Fruit fly (Drosophila melanogaster) whole organism, embryonic: Measurements from ENCODE around the gene CG16789.

ENCODE experiments used
- Ada2b ChIP-seq: fragments of 200-800 bp; sonication (Bioruptor generic); IDR thresholded peaks from 2 replicates; pipeline ENCODE4 v1.3.6; 2022; ENCODE audit warnings: missing biosample characterization, missing genetic modification characterization
- C15 ChIP-seq: fragments of 200-800 bp; sonication (Bioruptor generic); IDR thresholded peaks from 3 replicates; pipeline ENCODE4 v1.3.6; 2022; ENCODE audit warnings: missing biosample characterization, missing genetic modification characterization
- CG10147 ChIP-seq: fragments of 200-800 bp; sonication (Bioruptor generic); optimal IDR thresholded peaks from 2 replicates; lab custom pipeline; 2019; ENCODE audit warnings: missing biosample characterization, mild to moderate bottlenecking, missing genetic modification characterization, moderate library complexity
- CG1024 ChIP-seq: fragments of 200-800 bp; sonication (Bioruptor generic); IDR thresholded peaks from 2 replicates; pipeline ENCODE4 v1.3.6; 2022; ENCODE audit warnings: missing biosample characterization, missing genetic modification characterization
- CG11085 ChIP-seq: fragments of 200-800 bp; sonication (Bioruptor generic); IDR thresholded peaks from 2 replicates; pipeline ENCODE4 v1.3.6; 2022; ENCODE audit warnings: missing biosample characterization, missing genetic modification characterization
- CG11723 ChIP-seq: fragments of 200-800 bp; sonication (Bioruptor generic); optimal IDR thresholded peaks from 2 replicates; lab custom pipeline; 2017; ENCODE audit warnings: missing biosample characterization, mild to moderate bottlenecking, missing genetic modification characterization
- CG14860 ChIP-seq: fragments of 200-800 bp; sonication (Bioruptor generic); IDR thresholded peaks from 3 replicates; pipeline ENCODE4 v1.3.6; 2022; ENCODE audit warnings: missing biosample characterization, missing genetic modification characterization; ENCODE audit not compliant: partially characterized antibody
- CG14965 ChIP-seq: fragments of 200-800 bp; sonication (Bioruptor generic); optimal IDR thresholded peaks from 2 replicates; lab custom pipeline; 2016; ENCODE audit warnings: missing biosample characterization, missing genetic modification characterization, borderline replicate concordance
- CG2120 ChIP-seq: fragments of 200-800 bp; sonication (Bioruptor generic); optimal IDR thresholded peaks from 3 replicates; lab custom pipeline; 2016; ENCODE audit warnings: missing biosample characterization, missing genetic modification characterization
- CG2875 ChIP-seq: fragments of 200-800 bp; sonication (Bioruptor generic); optimal IDR thresholded peaks from 2 replicates; lab custom pipeline; 2017; ENCODE audit warnings: missing biosample characterization, mild to moderate bottlenecking, missing genetic modification characterization, missing genetic modification reagents
- CG3065 ChIP-seq: fragments of 200-800 bp; sonication (Bioruptor generic); optimal IDR thresholded peaks from 2 replicates; lab custom pipeline; 2016; ENCODE audit warnings: missing biosample characterization, missing genetic modification characterization
- CG4282 ChIP-seq: fragments of 200-800 bp; sonication (Bioruptor generic); optimal IDR thresholded peaks from 2 replicates; lab custom pipeline; 2016; ENCODE audit warnings: missing biosample characterization, missing genetic modification characterization
- CG4617 ChIP-seq: fragments of 200-800 bp; sonication (Bioruptor generic); optimal IDR thresholded peaks from 3 replicates; lab custom pipeline; 2016; ENCODE audit warnings: missing biosample characterization, missing genetic modification characterization, borderline replicate concordance
- CG4730 ChIP-seq: fragments of 200-800 bp; sonication (Bioruptor generic); IDR thresholded peaks from 2 replicates; pipeline ENCODE4 v1.3.6; 2022; ENCODE audit warnings: missing biosample characterization, missing genetic modification characterization
- CG8290 ChIP-seq, 3 experiments: fragments of 200-800 bp; sonication (Bioruptor generic); optimal IDR thresholded peaks; 2 replicates each; lab custom pipeline; 2016 to 2019; ENCODE audit warnings: missing biosample characterization in 3 of 3, missing genetic modification characterization in 3 of 3, mild to moderate bottlenecking in 2 of 3, moderate library complexity in 1 of 3
- CG9797 ChIP-seq: fragments of 200-800 bp; sonication (Bioruptor generic); optimal IDR thresholded peaks from 3 replicates; lab custom pipeline; 2018; ENCODE audit warnings: missing biosample characterization, mild to moderate bottlenecking, missing genetic modification characterization
- E2f1 ChIP-seq: fragments of 200-800 bp; sonication (Bioruptor generic); IDR thresholded peaks from 2 replicates; pipeline ENCODE4 v1.3.6; 2022; ENCODE audit warnings: missing biosample characterization, missing genetic modification characterization
- Jarid2 ChIP-seq: fragments of 200-800 bp; sonication (Bioruptor generic); optimal IDR thresholded peaks from 3 replicates; lab custom pipeline; 2017; ENCODE audit warnings: mild to moderate bottlenecking, missing biosample characterization, missing genetic modification reagents, missing genetic modification characterization
- Lhr ChIP-seq: fragments of 200-800 bp; sonication (Bioruptor generic); optimal IDR thresholded peaks from 3 replicates; lab custom pipeline; 2017; ENCODE audit warnings: mild to moderate bottlenecking, missing biosample characterization, missing genetic modification reagents, missing genetic modification characterization
- MESR4 ChIP-seq: fragments of 200-800 bp; sonication (Bioruptor generic); optimal IDR thresholded peaks from 2 replicates; lab custom pipeline; 2018; ENCODE audit warnings: missing biosample characterization, mild to moderate bottlenecking, missing genetic modification characterization, moderate library complexity
- Med ChIP-seq: fragments of 200-800 bp; sonication (Bioruptor generic); peaks from one replicate; lab custom pipeline; 2016; ENCODE audit warnings: missing biosample characterization, missing genetic modification characterization, mild to moderate bottlenecking, inconsistent platforms, moderate library complexity
- Meics ChIP-seq: fragments of 200-800 bp; sonication (Bioruptor generic); optimal IDR thresholded peaks from 2 replicates; lab custom pipeline; 2017; ENCODE audit warnings: missing biosample characterization, mild to moderate bottlenecking, missing genetic modification characterization
- Optix ChIP-seq: fragments of 200-800 bp; sonication (Bioruptor generic); IDR thresholded peaks from 3 replicates; pipeline ENCODE4 v1.3.6; 2022; ENCODE audit warnings: missing biosample characterization, missing genetic modification characterization
- Poxn ChIP-seq: fragments of 200-800 bp; sonication (Bioruptor generic); IDR thresholded peaks from 2 replicates; pipeline ENCODE4 v1.3.6; 2022; ENCODE audit warnings: missing biosample characterization, missing genetic modification characterization
- al ChIP-seq: fragments of 200-800 bp; sonication (Bioruptor generic); IDR thresholded peaks from 2 replicates; pipeline ENCODE4 v1.3.6; 2022; ENCODE audit warnings: missing biosample characterization, missing genetic modification characterization
- ato ChIP-seq: fragments of 200-800 bp; sonication (Bioruptor generic); IDR thresholded peaks from 2 replicates; pipeline ENCODE4 v1.3.6; 2022; ENCODE audit warnings: missing biosample characterization, missing genetic modification characterization; ENCODE audit not compliant: partially characterized antibody
- az2 ChIP-seq: fragments of 200-800 bp; sonication (Bioruptor generic); optimal IDR thresholded peaks from 3 replicates; lab custom pipeline; 2016; ENCODE audit warnings: missing biosample characterization, missing genetic modification characterization
- cg ChIP-seq: fragments of 200-800 bp; sonication (Bioruptor generic); optimal IDR thresholded peaks from 3 replicates; lab custom pipeline; 2019; ENCODE audit warnings: missing biosample characterization, mild to moderate bottlenecking, missing genetic modification characterization, moderate library complexity
- chn ChIP-seq: fragments of 200-800 bp; sonication (Bioruptor generic); optimal IDR thresholded peaks from 2 replicates; lab custom pipeline; 2016; ENCODE audit warnings: missing biosample characterization, missing genetic modification characterization
- dati ChIP-seq: fragments of 200-800 bp; sonication (Bioruptor generic); IDR thresholded peaks from 2 replicates; pipeline ENCODE4 v1.3.6; 2022; ENCODE audit warnings: missing biosample characterization, missing genetic modification characterization
- dimm ChIP-seq: fragments of 200-800 bp; sonication (Bioruptor generic); IDR thresholded peaks from 2 replicates; pipeline ENCODE4 v1.3.6; 2022; ENCODE audit warnings: missing biosample characterization, missing genetic modification characterization
- disco-r ChIP-seq: fragments of 200-800 bp; sonication (Bioruptor generic); optimal IDR thresholded peaks from 2 replicates; lab custom pipeline; 2016; ENCODE audit warnings: missing biosample characterization, missing genetic modification characterization
- dysf ChIP-seq: fragments of 200-800 bp; sonication (Bioruptor generic); IDR thresholded peaks from 3 replicates; pipeline ENCODE4 v1.3.6; 2022; ENCODE audit warnings: missing biosample characterization, missing genetic modification characterization
- emc ChIP-seq: fragments of 200-800 bp; sonication (Bioruptor generic); optimal IDR thresholded peaks from 2 replicates; lab custom pipeline; 2016; ENCODE audit warnings: missing biosample characterization, missing genetic modification characterization
- eve ChIP-seq, 2 experiments: fragments of >200 bp; optimal IDR thresholded peaks; 2 replicates each; lab custom pipeline; 2017; ENCODE audit warnings: missing biosample characterization in 2 of 2, missing genetic modification characterization in 2 of 2
- fd102C ChIP-seq: fragments of 200-800 bp; sonication (Bioruptor generic); optimal IDR thresholded peaks from 2 replicates; lab custom pipeline; 2018; ENCODE audit warnings: missing biosample characterization, mild to moderate bottlenecking, missing genetic modification characterization, moderate library complexity
- hth ChIP-seq: fragments of >200 bp; optimal IDR thresholded peaks from 2 replicates; lab custom pipeline; 2017; ENCODE audit warnings: inconsistent platforms
- kah ChIP-seq: fragments of 200-800 bp; sonication (Bioruptor generic); optimal IDR thresholded peaks from 2 replicates; lab custom pipeline; 2018; ENCODE audit warnings: missing biosample characterization, mild to moderate bottlenecking, missing genetic modification characterization
- ken ChIP-seq: fragments of 200-800 bp; sonication (Bioruptor generic); IDR thresholded peaks from 3 replicates; pipeline ENCODE4 v1.3.6; 2022; ENCODE audit warnings: missing biosample characterization, missing genetic modification characterization
- phol ChIP-seq: fragments of 200-800 bp; sonication (Bioruptor generic); optimal IDR thresholded peaks from 3 replicates; lab custom pipeline; 2018; ENCODE audit warnings: missing biosample characterization, mild to moderate bottlenecking, missing genetic modification characterization, moderate library complexity
- psq ChIP-seq: fragments of 200-800 bp; sonication (Bioruptor generic); optimal IDR thresholded peaks from 2 replicates; lab custom pipeline; 2017; ENCODE audit warnings: missing biosample characterization, missing genetic modification characterization
- sens-2 ChIP-seq: fragments of 200-800 bp; sonication (Bioruptor generic); IDR thresholded peaks from 2 replicates; pipeline ENCODE4 v1.3.6; 2022; ENCODE audit warnings: missing biosample characterization, missing genetic modification characterization
- sim ChIP-seq: fragments of 200-800 bp; sonication (Bioruptor generic); IDR thresholded peaks from 2 replicates; pipeline ENCODE4 v1.3.6; 2022; ENCODE audit warnings: missing biosample characterization, missing genetic modification characterization
- sisA ChIP-seq: fragments of 200-800 bp; sonication (Bioruptor generic); IDR thresholded peaks from 2 replicates; pipeline ENCODE4 v1.3.6; 2022; ENCODE audit warnings: missing biosample characterization, missing genetic modification characterization
- toy ChIP-seq: fragments of 200-800 bp; sonication (Bioruptor generic); IDR thresholded peaks from 2 replicates; pipeline ENCODE4 v1.3.6; 2022; ENCODE audit warnings: missing biosample characterization, missing genetic modification characterization
- tx ChIP-seq: fragments of 200-800 bp; sonication (Bioruptor generic); optimal IDR thresholded peaks from 2 replicates; lab custom pipeline; 2016; ENCODE audit warnings: missing biosample characterization, missing genetic modification characterization
- unpg ChIP-seq: fragments of 200-800 bp; sonication (Bioruptor generic); optimal IDR thresholded peaks from 3 replicates; lab custom pipeline; 2018; ENCODE audit warnings: missing biosample characterization, mild to moderate bottlenecking, missing genetic modification characterization, moderate library complexity
- usp ChIP-seq: fragments of >200 bp; optimal IDR thresholded peaks from 2 replicates; lab custom pipeline; 2017; ENCODE audit warnings: missing biosample characterization, missing genetic modification characterization
- z ChIP-seq: fragments of 200-800 bp; sonication (Bioruptor generic); IDR thresholded peaks from 3 replicates; pipeline ENCODE4 v1.3.6; 2022; ENCODE audit warnings: missing biosample characterization, missing genetic modification characterization

The CG16789 gene

DNA sequence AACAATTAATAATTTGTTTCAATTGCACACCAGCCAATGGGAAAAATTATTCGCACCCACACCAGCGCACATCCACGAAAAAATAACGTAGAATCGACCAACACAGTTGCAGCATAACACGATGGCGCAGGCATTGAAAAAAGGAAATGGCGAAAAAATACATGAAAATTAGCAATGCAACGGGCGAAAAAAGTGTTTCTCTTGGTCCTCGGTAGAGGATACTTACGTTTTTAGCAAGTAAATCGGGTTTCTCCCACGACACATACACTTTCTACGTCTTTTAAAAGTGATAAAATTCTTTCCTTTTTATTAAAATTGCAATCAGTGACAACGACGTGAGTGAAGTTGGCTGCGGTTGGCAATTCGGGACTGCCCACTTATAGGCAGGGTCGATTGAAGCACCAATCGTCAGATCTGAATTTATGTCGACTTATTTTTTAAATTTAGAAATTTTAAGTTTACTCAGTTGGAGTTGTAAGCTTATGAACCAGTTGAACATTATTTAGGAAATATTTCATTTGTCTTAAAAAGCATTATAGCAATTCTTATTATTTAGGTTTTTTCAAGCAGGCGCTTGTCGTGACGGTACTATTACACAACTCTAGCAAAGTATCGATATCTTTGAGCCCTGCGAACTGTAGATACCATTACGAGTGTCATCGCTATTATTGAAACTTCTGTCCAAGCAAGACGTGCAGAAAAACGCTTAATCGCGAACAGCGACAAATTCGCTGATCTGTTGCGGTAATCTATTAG lies 11.6 kb downstream of the CG16789 start, which contains the start of the genes Kap-alpha3 and Son (continued):
- TF ChIP-seq CG14965 (GFP tag; lab: Kevin White, UChicago) (peak; percentile 62), CG14860 (peak; percentile 81), CG2875 (GFP tag; lab: Kevin White, UChicago) (peak; percentile 86), CG10147 (peak; percentile 90), disco-r (peak; percentile 87), fd102C (GFP tag; lab: Kevin White, UChicago) (peak; percentile 91), psq (peak; percentile 79), CG4730 (peak; percentile 82), CG3065 (GFP tag; lab: Kevin White, UChicago) (peak; percentile 83), Meics (GFP tag; lab: Kevin White, UChicago) (peak; percentile 95), CG4617 (GFP tag; lab: Kevin White, UChicago) (peak; percentile 87), ato (GFP tag; lab: Robert Waterston, UW) (no peak), Lhr (peak; percentile 93), emc (GFP tag; lab: Kevin White, UChicago) (peak; percentile 89), az2 (GFP tag; lab: Kevin White, UChicago) (peak; percentile 83), sisA (GFP tag; lab: Robert Waterston, UW) (peak; percentile 82), Poxn (GFP tag; lab: Robert Waterston, UW) (peak; percentile 69), unpg (GFP tag; lab: Kevin White, UChicago) (peak; percentile 82), CG11723 (GFP tag; lab: Kevin White, UChicago) (peak; percentile 93), eve (GFP tag; optimal IDR thresholded peaks at IDR 0.05; lab: Kevin White, UChicago) (no peak), Med (GFP tag; lab: Kevin White, UChicago) (peak; percentile 99), kah (GFP tag; lab: Kevin White, UChicago) (peak; percentile 85), dati (peak; percentile 74), chn (GFP tag; lab: Kevin White, UChicago) (peak; percentile 93), CG1024 (GFP tag; lab: Robert Waterston, UW) (peak; percentile 85), z (no peak), Ada2b (peak; percentile 76), sim (GFP tag; lab: Robert Waterston, UW) (peak; percentile 58), E2f1 (GFP tag; lab: Robert Waterston, UW) (no peak; the same call in none of the 2 replicates), C15 (peak; percentile 80; the same call in 2 of the 3 replicates), al (GFP tag; lab: Robert Waterston, UW) (peak; percentile 88), dimm (GFP tag; lab: Robert Waterston, UW) (peak; percentile 64; the same call in 1 of the 2 replicates), Optix (GFP tag; lab: Robert Waterston, UW) (peak; percentile 86), phol (peak; percentile 95), usp (no peak), cg (GFP tag; lab: Kevin White, UChicago) (peak; percentile 82), CG2120 (GFP tag; lab: Kevin White, UChicago) (peak; percentile 93), CG4282 (peak; percentile 87), MESR4 (GFP tag; lab: Kevin White, UChicago) (peak; percentile 93), tx (GFP tag; lab: Kevin White, UChicago) (peak; percentile 82), sens-2 (peak; percentile 94), Jarid2 (GFP tag; lab: Kevin White, UChicago) (peak; percentile 80), CG11085 (GFP tag; lab: Robert Waterston, UW) (peak; percentile 93), CG9797 (GFP tag; lab: Kevin White, UChicago) (peak; percentile 73), ken (GFP tag; lab: Robert Waterston, UW) (peak; percentile 91), CG8290 (GFP tag; optimal IDR thresholded peaks at IDR 0.05; lab: Kevin White, UChicago) (peak; percentile 79), CG8290 (tag; optimal IDR thresholded peaks at IDR 0.05; lab: Kevin White, UChicago) (peak; percentile 79 to 95), hth (lab: Kevin White, UChicago) (no peak), toy (GFP tag; lab: Robert Waterston, UW) (peak; percentile 69; the same call in 1 of the 2 replicates), dysf (GFP tag; lab: Robert Waterston, UW) (peak; percentile 88)
